Worm (Caenorhabditis elegans) whole organism, mixed stage, embryonic: ENCODE measurements around the gene ada-2.

Experiments used
- flh-1 ChIP-seq: fragments of 200-800 bp; sonication (Bioruptor generic); optimal IDR thresholded peaks from 2 replicates; lab custom pipeline; 2018; ENCODE audit warnings: mild to moderate bottlenecking, missing genetic modification characterization, moderate library complexity, missing compliant biosample characterization
- hlh-1 ChIP-seq: fragments of 150-350 bp; optimal IDR thresholded peaks from 2 replicates; lab custom pipeline; 2014; ENCODE audit warnings: missing biosample characterization, missing genetic modification reagents, missing genetic modification characterization
- lin-32 ChIP-seq: fragments of 200-800 bp; sonication (Bioruptor generic); optimal IDR thresholded peaks from 2 replicates; lab custom pipeline; 2018; ENCODE audit warnings: mild to moderate bottlenecking, missing genetic modification characterization, missing compliant biosample characterization
- lsy-2 ChIP-seq: fragments of 150-350 bp; optimal IDR thresholded peaks from 2 replicates; lab custom pipeline; 2014; ENCODE audit warnings: missing biosample characterization, missing genetic modification characterization
- mab-5 ChIP-seq: fragments of 150-350 bp; optimal IDR thresholded peaks from 2 replicates; lab custom pipeline; 2014; ENCODE audit warnings: missing biosample characterization, missing genetic modification characterization
- mep-1 ChIP-seq: fragments of 150-350 bp; optimal IDR thresholded peaks from 2 replicates; lab custom pipeline; 2017; ENCODE audit warnings: missing biosample characterization, missing genetic modification reagents, missing genetic modification characterization, inconsistent platforms
- nhr-12 ChIP-seq: fragments of 150-350 bp; optimal IDR thresholded peaks from 2 replicates; lab custom pipeline; 2014; ENCODE audit warnings: missing biosample characterization, missing genetic modification characterization
- nhr-2 ChIP-seq: fragments of 150-350 bp; optimal IDR thresholded peaks from 2 replicates; lab custom pipeline; 2014; ENCODE audit warnings: missing biosample characterization, missing genetic modification characterization
- nhr-237 ChIP-seq: fragments of 150-350 bp; optimal IDR thresholded peaks from 2 replicates; lab custom pipeline; 2014; ENCODE audit warnings: missing biosample characterization, missing genetic modification characterization
- nhr-76 ChIP-seq: sonication (generic microtip); optimal IDR thresholded peaks from 2 replicates; lab custom pipeline; 2017; ENCODE audit warnings: missing biosample characterization, missing genetic modification characterization
- snpc-4 ChIP-seq: fragments of 150-350 bp; optimal IDR thresholded peaks from 2 replicates; lab custom pipeline; 2014; ENCODE audit warnings: missing biosample characterization, missing genetic modification characterization
- sptf-1 ChIP-seq: sonication (generic microtip); optimal IDR thresholded peaks from 2 replicates; lab custom pipeline; 2017; ENCODE audit warnings: mild to moderate bottlenecking, missing genetic modification characterization, moderate library complexity, missing compliant biosample characterization
- unc-120 ChIP-seq: sonication (generic microtip); optimal IDR thresholded peaks from 2 replicates; lab custom pipeline; 2017; ENCODE audit warnings: missing genetic modification characterization, missing compliant biosample characterization; ENCODE audit not compliant: poor library complexity, severe bottlenecking
- unc-39 ChIP-seq: fragments of 150-350 bp; optimal IDR thresholded peaks from 2 replicates; lab custom pipeline; 2014; ENCODE audit warnings: missing biosample characterization, missing genetic modification characterization

ce11 chrII:7210187-7210586 is 41.9 kb upstream of the ada-2 start, which contains the start of gene E04F6.15:
- no peak for TF ChIP-seq lin-32 (GFP tag; lab: Kevin White, UChicago)
- TF ChIP-seq mab-5 (tag; lab: Kevin White, UChicago): no peak
- TF ChIP-seq nhr-237: no peak
- TF ChIP-seq unc-39 (tag; lab: Kevin White, UChicago): no peak
- TF ChIP-seq unc-120 (tag; lab: Kevin White, UChicago): no peak
- no peak for TF ChIP-seq snpc-4 (tag; lab: Kevin White, UChicago)
- no peak for TF ChIP-seq flh-1 (GFP tag; lab: Kevin White, UChicago)
- no peak for TF ChIP-seq mep-1 (tag; lab: Kevin White, UChicago)
- TF ChIP-seq nhr-12 (tag; lab: Kevin White, UChicago): no peak
- no peak for TF ChIP-seq sptf-1
- no peak for TF ChIP-seq lsy-2 (tag; lab: Kevin White, UChicago)
- TF ChIP-seq nhr-2 (tag; lab: Kevin White, UChicago): no peak
- TF ChIP-seq hlh-1 (tag; lab: Kevin White, UChicago): no peak
- TF ChIP-seq nhr-76 (tag; lab: Kevin White, UChicago): no peak
